Worm (Caenorhabditis elegans): Measurements from ENCODE around the gene acp-7.

DNA sequence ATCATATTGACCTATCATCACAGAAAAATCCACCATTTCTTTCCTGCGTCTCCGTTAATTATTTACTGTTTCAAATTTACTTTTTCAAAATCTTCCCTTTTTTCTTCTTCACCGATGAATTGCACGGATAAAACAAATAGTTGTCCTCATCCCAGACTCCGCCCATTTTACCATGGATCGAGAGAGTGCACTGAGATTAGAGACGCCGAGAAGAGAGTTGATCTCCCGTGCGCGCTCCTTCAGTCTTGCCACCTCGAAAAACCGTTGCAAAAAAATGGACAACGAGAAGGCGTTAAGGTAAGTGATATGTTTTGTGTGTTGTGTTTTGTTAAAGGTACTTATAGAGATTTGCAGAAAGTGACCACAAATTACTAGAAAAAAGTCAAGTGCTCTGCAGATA is 6.6 kb upstream of the acp-7 start, which contains the start of gene dlc-5:
- TF ChIP-seq Y95B8A.8 (GFP tag; IDR thresholded peaks at IDR 0.05), result no peak
- TF ChIP-seq ets-4 (GFP tag; optimal IDR thresholded peaks at IDR 0.05), result no peak
- TF ChIP-seq unc-62 (GFP tag; optimal IDR thresholded peaks at IDR 0.05), result no peak
- no peak for TF ChIP-seq lin-40 (tag; optimal IDR thresholded peaks at IDR 0.05)
- no peak for TF ChIP-seq lag-1 (GFP tag; IDR thresholded peaks at IDR 0.05)
- no peak for TF ChIP-seq madf-8 (GFP tag; conservative IDR thresholded peaks at IDR 0.05)

Measured in whole organism, young adult.